Worm (Caenorhabditis elegans): Measurements from ENCODE around the gene K07F5.15.

The K07F5.15 gene

DNA sequence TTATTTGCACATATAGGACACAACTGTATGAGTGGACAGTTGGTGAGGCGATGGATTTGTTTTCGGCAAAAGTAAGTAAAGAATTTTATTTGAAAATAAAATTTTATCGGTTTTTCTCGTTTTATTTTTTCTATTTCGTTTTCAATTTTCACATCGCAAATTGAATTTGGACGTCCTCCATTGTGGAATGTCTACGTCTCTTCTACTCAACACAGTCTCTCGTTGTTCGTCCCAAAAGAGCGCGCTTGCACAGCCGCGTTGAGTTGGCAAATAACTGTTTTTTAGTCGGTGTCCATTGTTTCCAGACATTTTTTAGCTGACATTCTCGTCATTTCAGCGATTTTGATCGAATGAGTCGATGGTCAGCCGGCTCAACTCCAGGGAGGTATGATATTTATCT, 34.3 kb downstream of the K07F5.15 start:
- no peak for TF ChIP-seq F39B2.1 (GFP tag; IDR thresholded peaks at IDR 0.05)
- TF ChIP-seq mcd-1 (GFP tag; IDR thresholded peaks at IDR 0.05) = peak; percentile 52
- no peak for TF ChIP-seq bed-2 (GFP tag; IDR thresholded peaks at IDR 0.05)
- no peak for TF ChIP-seq C06A6.2 (GFP tag; conservative IDR thresholded peaks at IDR 0.05)
- no peak for TF ChIP-seq ccch-3 (GFP tag; optimal IDR thresholded peaks at IDR 0.05)
- no peak for TF ChIP-seq unc-62 (GFP tag; optimal IDR thresholded peaks at IDR 0.05)
- TF ChIP-seq gei-17 (GFP tag; optimal IDR thresholded peaks at IDR 0.05) = no peak
- TF ChIP-seq hmg-1.2 (GFP tag; IDR thresholded peaks at IDR 0.05) = peak; percentile 94
- no peak for TF ChIP-seq ZK185.1 (tag; optimal IDR thresholded peaks at IDR 0.05; ENCODE audit: poor library complexity, severe bottlenecking)
- TF ChIP-seq B0261.1 (tag; optimal IDR thresholded peaks at IDR 0.05) = no peak
- no peak for TF ChIP-seq akir-1 (GFP tag; optimal IDR thresholded peaks at IDR 0.05)
- TF ChIP-seq let-607 (tag; optimal IDR thresholded peaks at IDR 0.05) = peak; percentile 78 to 85
- no peak for TF ChIP-seq sptf-2 (GFP tag; optimal IDR thresholded peaks at IDR 0.05)
- no peak for TF ChIP-seq B0336.3 (GFP tag; IDR thresholded peaks at IDR 0.05)
- TF ChIP-seq ceh-79 (tag; optimal IDR thresholded peaks at IDR 0.05) = no peak
- TF ChIP-seq ztf-3 (GFP tag; optimal IDR thresholded peaks at IDR 0.05) = no peak
- no peak for TF ChIP-seq rec-8 (tag; optimal IDR thresholded peaks at IDR 0.05)
- TF ChIP-seq tbx-9 (tag; optimal IDR thresholded peaks at IDR 0.05; ENCODE audit: borderline replicate concordance) = no peak

DNA sequence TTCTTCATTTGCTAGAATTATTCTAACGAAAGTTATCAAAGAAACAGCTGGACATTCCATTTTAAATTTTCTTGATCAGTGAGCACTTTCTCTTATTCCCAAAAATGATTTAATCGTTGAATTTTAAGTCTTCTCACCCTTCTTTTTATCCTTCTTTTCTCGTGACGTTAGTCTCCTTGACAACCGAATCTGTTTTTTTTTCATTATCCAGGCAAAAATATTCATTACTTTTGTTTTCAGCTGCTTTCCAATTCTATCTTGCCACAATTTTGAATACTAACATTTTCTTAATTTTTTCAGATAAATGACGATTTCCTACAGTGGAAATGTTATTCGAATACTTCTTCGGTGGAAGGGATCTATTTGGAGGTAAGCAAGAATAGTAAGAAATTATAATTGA, 38.7 kb downstream of the K07F5.15 start, which contains the start of gene best-13:
Gene best-13, plus strand, starts transcription at position 301 of the 400 bp plus-strand sequence.
- TF ChIP-seq lsl-1 (GFP tag; optimal IDR thresholded peaks at IDR 0.05) (no peak), dpl-1 (GFP tag; optimal IDR thresholded peaks at IDR 0.05) (no peak), F33H1.4 (GFP tag; IDR thresholded peaks at IDR 0.05) (no peak), cebp-2 (GFP tag; IDR thresholded peaks at IDR 0.05) (no peak), ceh-91 (GFP tag; IDR thresholded peaks at IDR 0.05) (no peak)

DNA sequence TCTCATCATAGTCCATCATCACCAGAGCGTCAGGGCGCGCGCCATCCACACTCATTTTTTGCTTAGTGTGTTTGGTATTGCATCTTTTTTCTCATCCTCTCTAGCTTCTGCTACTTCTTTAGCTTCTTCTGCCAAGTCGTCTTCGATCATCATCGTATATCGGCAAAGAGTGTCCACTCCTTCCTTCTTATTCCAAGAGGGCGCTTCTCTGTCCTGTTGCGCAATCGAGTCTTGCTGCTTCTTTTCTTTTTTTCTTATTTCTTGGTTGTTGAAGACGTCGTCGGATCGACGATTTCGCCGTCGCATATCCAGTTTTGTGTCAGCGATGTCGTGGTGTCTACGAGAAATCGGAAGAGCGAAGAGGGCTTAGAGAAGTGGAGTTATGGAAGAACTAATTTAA, 48.2 kb downstream of the K07F5.15 start:
- TF ChIP-seq unc-62 (GFP tag; optimal IDR thresholded peaks at IDR 0.05) (no peak), bed-2 (GFP tag; IDR thresholded peaks at IDR 0.05) (no peak), unc-130 (GFP tag; optimal IDR thresholded peaks at IDR 0.05) (no peak), mel-28 (tag; optimal IDR thresholded peaks at IDR 0.05; ENCODE audit: borderline replicate concordance) (no peak), mes-4 (tag; optimal IDR thresholded peaks at IDR 0.05) (no peak), F37B4.10 (GFP tag; IDR thresholded peaks at IDR 0.05) (no peak), atf-7 (tag; optimal IDR thresholded peaks at IDR 0.05) (no peak), efl-1 (GFP tag; optimal IDR thresholded peaks at IDR 0.05) (no peak), ZK185.1 (tag; optimal IDR thresholded peaks at IDR 0.05; ENCODE audit: poor library complexity, severe bottlenecking) (no peak), F52B5.7 (tag; optimal IDR thresholded peaks at IDR 0.05) (no peak), tbp1 (GFP tag; optimal IDR thresholded peaks at IDR 0.05) (no peak), madf-3 (GFP tag; IDR thresholded peaks at IDR 0.05) (no peak), hlh-26 (GFP tag; conservative IDR thresholded peaks at IDR 0.05) (no peak), attf-5 (GFP tag; optimal IDR thresholded peaks at IDR 0.05) (no peak), ets-4 (GFP tag; optimal IDR thresholded peaks at IDR 0.05) (no peak)

DNA sequence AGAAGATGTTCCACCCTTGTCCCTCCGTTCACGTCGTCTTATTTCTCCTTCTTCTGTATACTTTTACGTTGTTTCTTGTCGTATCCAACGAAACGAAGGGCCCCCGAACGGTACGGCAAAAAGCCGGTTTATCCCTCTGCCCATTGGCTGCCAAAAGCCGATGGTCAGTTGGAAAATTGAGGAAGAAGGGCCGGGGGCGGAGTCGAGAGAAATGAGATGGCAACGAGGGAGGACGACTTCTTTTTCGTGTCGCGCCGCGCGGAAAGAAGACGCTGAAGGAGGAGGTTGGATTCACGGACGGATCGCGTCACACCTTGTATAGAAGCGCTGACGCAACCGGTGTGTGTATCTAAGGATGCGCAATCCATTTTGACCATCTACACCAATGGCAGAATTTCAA, 50.2 kb downstream of the K07F5.15 start:
- TF ChIP-seq ztf-3 (GFP tag; optimal IDR thresholded peaks at IDR 0.05) (no peak), zfh-2 (GFP tag; conservative IDR thresholded peaks at IDR 0.05) (peak; percentile 67)
